Worm (Caenorhabditis elegans) whole organism, L4 larva: ENCODE data around the gene clec-196.

ENCODE experiments used
- aha-1 ChIP-seq: fragments of 150-350 bp; peaks from one replicate; lab custom pipeline; 2014; ENCODE audit warnings: missing biosample characterization, missing genetic modification characterization
- ceh-32 ChIP-seq: sonication (generic microtip); optimal IDR thresholded peaks from 2 replicates; lab custom pipeline; 2016; ENCODE audit warnings: mild to moderate bottlenecking, missing genetic modification characterization, missing compliant biosample characterization; ENCODE audit not compliant: poor library complexity
- daf-16 ChIP-seq, 3 experiments: sonication (generic microtip); optimal IDR thresholded peaks; 2 replicates each; lab custom pipeline; 2016 to 2017; ENCODE audit warnings: missing genetic modification characterization in 3 of 3, missing genetic modification reagents in 3 of 3, mild to moderate bottlenecking in 2 of 3, missing compliant biosample characterization in 2 of 3, missing biosample characterization in 1 of 3, moderate library complexity in 1 of 3
- dmd-6 ChIP-seq: fragments of 200-800 bp; sonication (Bioruptor generic); IDR thresholded peaks from 2 replicates; pipeline ENCODE4 v1.3.6; 2022; ENCODE audit warnings: missing genetic modification reagents, missing genetic modification characterization, missing compliant biosample characterization
- dve-1 ChIP-seq: sonication (generic microtip); optimal IDR thresholded peaks from 2 replicates; lab custom pipeline; 2017; ENCODE audit warnings: antibody characterized with exemption, mild to moderate bottlenecking, missing genetic modification characterization, missing compliant biosample characterization; ENCODE audit not compliant: insufficient read depth
- hif-1 ChIP-seq, 2 experiments: sonication (generic microtip); optimal IDR thresholded peaks; 2 replicates each; lab custom pipeline; 2016 to 2017; ENCODE audit warnings: missing compliant biosample characterization in 2 of 2, missing genetic modification characterization in 2 of 2, missing genetic modification reagents in 2 of 2, missing genotype in 2 of 2, mild to moderate bottlenecking in 1 of 2
- hlh-11 ChIP-seq: fragments of 200-800 bp; sonication (Bioruptor generic); optimal IDR thresholded peaks from 2 replicates; lab custom pipeline; 2018; ENCODE audit warnings: mild to moderate bottlenecking, missing genetic modification characterization, missing compliant biosample characterization
- nhr-28 ChIP-seq: fragments of 150-350 bp; optimal IDR thresholded peaks from 2 replicates; lab custom pipeline; 2014; ENCODE audit warnings: missing biosample characterization, missing genetic modification characterization
- pqm-1 ChIP-seq: sonication (generic microtip); optimal IDR thresholded peaks from 2 replicates; lab custom pipeline; 2017; ENCODE audit warnings: missing biosample characterization, missing genetic modification characterization
- tra-1 ChIP-seq: fragments of 200-800 bp; sonication (Bioruptor generic); IDR thresholded peaks from 2 replicates; pipeline ENCODE4 v1.3.6; 2022; ENCODE audit warnings: missing genetic modification reagents, missing genetic modification characterization, missing compliant biosample characterization
- unc-62 ChIP-seq, 3 experiments: fragments of 150-350 bp in 1 of 3; sonication (generic microtip); optimal IDR thresholded peaks in 2 of 3; peaks in 1 of 3; 1 replicate in 1 of 3; 2 replicates in 2 of 3; lab custom pipeline; 2014 to 2017; ENCODE audit warnings: missing biosample characterization in 3 of 3, missing genetic modification characterization in 3 of 3, missing genetic modification reagents in 3 of 3, missing genotype in 1 of 3

Gene clec-196

ce11 chrIV:17311842-17312241 lies 35.1 kb downstream of the clec-196 start, which contains the start of gene snf-9:
TSS of gene snf-9 (plus strand) at chrIV:17312142.
- no peak for TF ChIP-seq hif-1 (tag; optimal IDR thresholded peaks at IDR 0.05; lab: Kevin White, UChicago)
- TF ChIP-seq unc-62 (GFP tag; optimal IDR thresholded peaks at IDR 0.05 in 1 of 2; lab: Kevin White, UChicago), result peak in 1 of 2 experiments; percentile 15
- no peak for TF ChIP-seq unc-62 (tag; optimal IDR thresholded peaks at IDR 0.05; lab: Kevin White, UChicago)
- TF ChIP-seq dve-1 (tag; lab: Kevin White, UChicago), result no peak
- TF ChIP-seq, all 104 proteins: peak for 1

ce11 chrIV:17316398-17316797 lies 39.6 kb downstream of the clec-196 start, which contains the start of gene C49C3.20:
TSS of gene C49C3.20 (minus strand) at chrIV:17316498.
- peak; percentile 60 for TF ChIP-seq aha-1
- no peak for TF ChIP-seq tra-1 (GFP tag; lab: Robert Waterston, UW)

ce11 chrIV:17320445-17320844 lies 43.7 kb downstream of the clec-196 start, which contains the start of gene C49C3.4:
TSS of gene C49C3.4 (plus strand) at chrIV:17320795.
- no peak for TF ChIP-seq daf-16 (GFP tag; optimal IDR thresholded peaks at IDR 0.05; lab: Kevin White, UChicago)
- peak; percentile 35 for TF ChIP-seq daf-16 (tag; optimal IDR thresholded peaks at IDR 0.05; lab: Kevin White, UChicago)
- peak; percentile 79 for TF ChIP-seq nhr-28
- TF ChIP-seq dmd-6 (GFP tag; lab: Robert Waterston, UW), result peak; percentile 28; the same call in 1 of the 2 replicates
- TF ChIP-seq ceh-32 (tag; lab: Kevin White, UChicago), result no peak
- peak; percentile 96 for TF ChIP-seq pqm-1
- TF ChIP-seq hlh-11 (tag; lab: Kevin White, UChicago), result peak; percentile 7
